Worm (Caenorhabditis elegans) whole organism, young adult: ENCODE results near the gene btb-11.

ENCODE experiments used
- K11D2.4 ChIP-seq: fragments of 200-800 bp; sonication (Bioruptor generic); IDR thresholded peaks from 2 replicates; pipeline ENCODE4 v1.3.6; 2022; ENCODE audit warnings: missing genetic modification reagents, missing genetic modification characterization, missing compliant biosample characterization
- atf-7 ChIP-seq: sonication (generic microtip); optimal IDR thresholded peaks from 2 replicates; lab custom pipeline; 2017; ENCODE audit warnings: mild to moderate bottlenecking, missing genetic modification characterization, missing compliant biosample characterization
- efl-1 ChIP-seq: fragments of 150-350 bp; optimal IDR thresholded peaks from 2 replicates; lab custom pipeline; 2014; ENCODE audit warnings: missing biosample characterization, missing genetic modification reagents, missing genetic modification characterization
- mcd-1 ChIP-seq: fragments of 200-800 bp; sonication (Bioruptor generic); IDR thresholded peaks from 2 replicates; pipeline ENCODE4 v1.3.6; 2022; ENCODE audit warnings: missing genetic modification reagents, missing genetic modification characterization, missing compliant biosample characterization
- snpc-1.3 ChIP-seq: sonication (generic microtip); optimal IDR thresholded peaks from 2 replicates; lab custom pipeline; 2017; ENCODE audit warnings: missing genetic modification characterization, mild to moderate bottlenecking, missing compliant biosample characterization, antibody characterized with exemption, moderate library complexity, missing genotype, missing genetic modification reagents; ENCODE audit not compliant: insufficient read depth
- zfh-2 ChIP-seq: fragments of 200-800 bp; sonication (Bioruptor generic); conservative IDR thresholded peaks from 2 replicates; pipeline ENCODE4 v1.3.6; 2022; ENCODE audit warnings: missing genetic modification reagents, missing genetic modification characterization, missing compliant biosample characterization

ce11 chrII:1066907-1067306, 42.3 kb upstream of the btb-11 start, which contains the start of gene K02E7.10:
- no peak for TF ChIP-seq atf-7
- no peak for TF ChIP-seq efl-1 (GFP tag; lab: Kevin White, UChicago)
- no peak for TF ChIP-seq zfh-2 (GFP tag; lab: Robert Waterston, UW)
- no peak for TF ChIP-seq snpc-1.3 (tag; lab: Kevin White, UChicago)
- no peak for TF ChIP-seq K11D2.4 (GFP tag; lab: Robert Waterston, UW)
- TF ChIP-seq mcd-1 (GFP tag; lab: Robert Waterston, UW) = no peak
